Worm (Caenorhabditis elegans): ENCODE data around the gene spe-39.

DNA sequence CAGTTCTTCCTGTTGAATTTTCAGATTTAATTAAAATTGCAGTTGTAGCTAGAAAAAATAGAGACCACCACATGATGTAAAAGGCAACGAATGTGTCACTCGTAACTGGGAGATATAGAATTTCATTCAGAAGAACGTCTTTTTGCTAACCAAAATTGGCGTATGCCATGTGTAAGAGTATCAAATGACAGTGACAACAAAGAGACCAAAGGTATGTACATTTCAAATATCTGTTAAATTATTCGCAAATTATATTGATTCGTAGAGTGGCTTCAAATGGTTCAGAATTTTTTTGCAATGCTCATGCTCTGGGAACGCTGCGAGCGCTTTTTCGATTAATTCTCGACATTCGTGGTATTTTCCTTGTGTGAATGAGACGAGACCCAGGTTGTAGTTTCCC is 22.9 kb upstream of the spe-39 start, which contains the start of gene T25F10.4:
- TF ChIP-seq ceh-9 (tag; optimal IDR thresholded peaks at IDR 0.05) (no peak), sea-2 (GFP tag; optimal IDR thresholded peaks at IDR 0.05) (no peak), elt-3 (tag; optimal IDR thresholded peaks at IDR 0.05) (no peak), aly-2 (tag; optimal IDR thresholded peaks at IDR 0.05) (no peak), lin-39 (tag; optimal IDR thresholded peaks at IDR 0.05) (no peak), ZK546.5 (tag; optimal IDR thresholded peaks at IDR 0.05) (no peak), R02D3.7 (tag; optimal IDR thresholded peaks at IDR 0.05) (no peak), tbx-2 (tag; optimal IDR thresholded peaks at IDR 0.05) (no peak), skn-1 (tag; optimal IDR thresholded peaks at IDR 0.05) (no peak), jun-1 (tag; optimal IDR thresholded peaks at IDR 0.05) (no peak), mml-1 (tag; optimal IDR thresholded peaks at IDR 0.05) (no peak)
